Worm (Caenorhabditis elegans): ENCODE results near the gene C12D8.21.

Gene C12D8.21

DNA sequence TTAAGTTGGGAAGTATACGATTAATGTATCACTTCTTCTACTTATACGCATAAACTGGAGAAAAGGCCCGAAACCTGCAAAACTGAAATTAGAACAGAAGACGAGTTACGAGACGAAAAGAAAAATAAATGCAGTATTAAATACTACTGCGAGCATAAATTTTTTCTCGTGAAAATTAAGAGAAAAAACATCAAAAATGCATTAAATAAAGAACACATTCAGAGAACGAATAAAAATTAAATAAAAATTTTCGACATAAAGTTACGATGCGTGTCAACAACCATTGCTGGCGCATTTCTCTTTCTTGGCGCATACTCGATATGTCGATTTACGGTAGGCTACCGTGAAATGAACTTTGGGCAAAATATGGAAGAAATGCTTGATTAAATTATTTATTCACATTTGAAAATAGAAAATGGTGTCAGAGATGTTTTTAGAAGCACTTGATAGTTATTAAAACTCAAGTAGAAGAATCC, 36.1 kb downstream of the C12D8.21 start, which contains the start of the genes ZK856.19 and ZK856.11 (continued):
- TF ChIP-seq nhr-85 (tag) (peak; percentile 86), snu-23 (GFP tag; optimal IDR thresholded peaks at IDR 0.05) (peak; percentile 79), fkh-8 (tag; optimal IDR thresholded peaks at IDR 0.05) (no peak), rnt-1 (tag; optimal IDR thresholded peaks at IDR 0.05) (peak; percentile 70), elt-2 (tag; optimal IDR thresholded peaks at IDR 0.05) (peak; percentile 31), swsn-7 (tag; optimal IDR thresholded peaks at IDR 0.05) (peak; percentile 77)

DNA sequence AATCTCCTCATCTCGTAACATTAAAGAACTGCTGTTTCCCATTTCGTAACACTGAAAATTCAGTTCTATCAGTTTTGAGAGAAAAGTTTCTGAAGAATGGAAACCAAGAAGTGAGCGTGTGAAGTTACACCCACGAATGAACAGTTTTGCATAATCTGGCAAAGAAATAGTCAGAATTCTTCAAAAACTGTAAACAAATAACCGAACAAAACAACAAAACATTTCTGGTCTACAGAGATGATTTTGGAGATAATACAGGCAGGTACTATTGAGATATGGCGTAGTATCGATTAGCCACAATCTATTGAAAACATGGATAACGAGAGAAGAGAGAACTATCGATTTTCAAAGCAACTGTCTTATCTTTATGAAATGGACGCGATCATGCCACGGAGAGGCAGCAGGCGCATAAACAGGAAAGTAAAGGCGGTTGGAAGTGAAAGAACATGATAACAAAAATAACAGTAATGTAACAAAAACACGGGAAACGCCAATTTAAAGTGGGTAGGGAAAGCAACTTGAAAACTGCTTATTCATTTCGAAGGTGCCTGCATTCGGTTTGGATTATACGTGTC, 37.5 kb downstream of the C12D8.21 start, which contains the start of gene chpf-1:
TSS of gene chpf-1 (minus strand) at position 51 of the 575 bp plus-strand sequence.
- no peak for TF ChIP-seq ztf-11 (tag; optimal IDR thresholded peaks at IDR 0.05)
- no peak for TF ChIP-seq egl-13 (tag; optimal IDR thresholded peaks at IDR 0.05)
- TF ChIP-seq nhr-20 (tag; optimal IDR thresholded peaks at IDR 0.05), result peak; percentile 11
- peak; percentile 22 for TF ChIP-seq elt-2 (tag; optimal IDR thresholded peaks at IDR 0.05)
- TF ChIP-seq irx-1 (tag; optimal IDR thresholded peaks at IDR 0.05), result no peak
- TF ChIP-seq C16A3.4 (tag; optimal IDR thresholded peaks at IDR 0.05), result no peak
- no peak for TF ChIP-seq tbx-2 (tag; optimal IDR thresholded peaks at IDR 0.05)
- no peak for TF ChIP-seq sox-4 (tag; optimal IDR thresholded peaks at IDR 0.05)
- peak in 1 of 2 experiments; percentile 58 for TF ChIP-seq lin-35 (GFP tag; optimal IDR thresholded peaks at IDR 0.05)
- no peak for TF ChIP-seq nhr-12 (tag; optimal IDR thresholded peaks at IDR 0.05)
- TF ChIP-seq nhr-90 (tag; optimal IDR thresholded peaks at IDR 0.05; ENCODE audit: poor library complexity), result no peak
- no peak for TF ChIP-seq F16B12.6 (tag; optimal IDR thresholded peaks at IDR 0.05)
- no peak for TF ChIP-seq Y116A8C.19 (tag; optimal IDR thresholded peaks at IDR 0.05; ENCODE audit: borderline replicate concordance)
- no peak for TF ChIP-seq skn-1 (tag; optimal IDR thresholded peaks at IDR 0.05)
- no peak for TF ChIP-seq aly-2 (tag; optimal IDR thresholded peaks at IDR 0.05)
- TF ChIP-seq C34B4.2 (tag; optimal IDR thresholded peaks at IDR 0.05), result no peak
- peak in 1 of 6 experiments; percentile 80 for TF ChIP-seq elt-3 (tag; optimal IDR thresholded peaks at IDR 0.05)
- TF ChIP-seq zip-4 (GFP tag; optimal IDR thresholded peaks at IDR 0.05), result no peak
- TF ChIP-seq egl-27 (tag; optimal IDR thresholded peaks at IDR 0.05), result no peak
- TF ChIP-seq lin-14 (GFP tag; optimal IDR thresholded peaks at IDR 0.05), result peak; percentile 38
- TF ChIP-seq hpl-2 (GFP tag; optimal IDR thresholded peaks at IDR 0.05), result no peak
- TF ChIP-seq aha-1 (tag; optimal IDR thresholded peaks at IDR 0.05), result no peak
- no peak for TF ChIP-seq vab-15 (tag; optimal IDR thresholded peaks at IDR 0.05)
- no peak for TF ChIP-seq hlh-4 (tag; optimal IDR thresholded peaks at IDR 0.05)
- TF ChIP-seq swsn-7 (tag; optimal IDR thresholded peaks at IDR 0.05), result no peak
- TF ChIP-seq dpl-1 (GFP tag; optimal IDR thresholded peaks at IDR 0.05), result no peak
- TF ChIP-seq unc-98 (GFP tag; IDR thresholded peaks at IDR 0.05), result no peak
- TF ChIP-seq tlp-1 (tag; optimal IDR thresholded peaks at IDR 0.05), result no peak
- no peak for TF ChIP-seq nhr-28 (tag; optimal IDR thresholded peaks at IDR 0.05)
- TF ChIP-seq ceh-63 (GFP tag; optimal IDR thresholded peaks at IDR 0.05), result no peak
- TF ChIP-seq mdl-1 (tag; optimal IDR thresholded peaks at IDR 0.05), result peak in 1 of 2 experiments; percentile 0
- no peak for TF ChIP-seq lir-3 (tag; optimal IDR thresholded peaks at IDR 0.05; ENCODE audit: poor library complexity)
- TF ChIP-seq ceh-88 (GFP tag; IDR thresholded peaks at IDR 0.05), result no peak
- TF ChIP-seq ztf-4 (tag; optimal IDR thresholded peaks at IDR 0.05), result no peak
- no peak for TF ChIP-seq isw-1 (GFP tag; IDR thresholded peaks at IDR 0.05)
- TF ChIP-seq unc-30 (tag; optimal IDR thresholded peaks at IDR 0.05), result no peak
- no peak for TF ChIP-seq efl-3 (GFP tag; optimal IDR thresholded peaks at IDR 0.05)
- TF ChIP-seq mef-2 (tag; optimal IDR thresholded peaks at IDR 0.05), result no peak
- no peak for TF ChIP-seq hlh-17 (GFP tag; optimal IDR thresholded peaks at IDR 0.05; ENCODE audit: borderline replicate concordance)
- TF ChIP-seq snu-23 (GFP tag; optimal IDR thresholded peaks at IDR 0.05), result peak; percentile 29
- no peak for TF ChIP-seq snpc-4 (tag; optimal IDR thresholded peaks at IDR 0.05)
- TF ChIP-seq lin-39 (tag; optimal IDR thresholded peaks at IDR 0.05), result no peak
- peak; percentile 31 for TF ChIP-seq nhr-71 (tag; optimal IDR thresholded peaks at IDR 0.05)
- peak; percentile 20 for TF ChIP-seq mep-1 (tag; optimal IDR thresholded peaks at IDR 0.05)
- no peak for TF ChIP-seq lin-15B (tag; optimal IDR thresholded peaks at IDR 0.05)
- TF ChIP-seq blmp-1 (tag; optimal IDR thresholded peaks at IDR 0.05), result peak; percentile 80
- TF ChIP-seq lin-13 (GFP tag; optimal IDR thresholded peaks at IDR 0.05), result no peak
